Fruit fly (Drosophila melanogaster) whole organism, embryonic: ENCODE measurements around the gene TM9SF3.
A peak's percentile ranks its signal among the peaks of the same experiment; 100 is the strongest.

Source experiments
- Antp ChIP-seq: fragments of 200-800 bp; sonication (Bioruptor generic); optimal IDR thresholded peaks from 3 replicates; lab custom pipeline; 2016; ENCODE audit warnings: missing biosample characterization, missing genetic modification characterization
- Blimp-1 ChIP-seq: fragments of 200-800 bp; sonication (Bioruptor generic); optimal IDR thresholded peaks from 3 replicates; lab custom pipeline; 2018; ENCODE audit warnings: missing biosample characterization, missing genetic modification characterization, mild to moderate bottlenecking, moderate library complexity, missing genetic modification reagents
- C15 ChIP-seq: fragments of 200-800 bp; sonication (Bioruptor generic); IDR thresholded peaks from 3 replicates; pipeline ENCODE4 v1.3.6; 2022; ENCODE audit warnings: missing biosample characterization, missing genetic modification characterization
- CG11456 ChIP-seq: fragments of 200-800 bp; sonication (Bioruptor generic); IDR thresholded peaks from 3 replicates; pipeline ENCODE4 v1.3.6; 2022; ENCODE audit warnings: missing biosample characterization, missing genetic modification characterization
- CG11560 ChIP-seq: fragments of 200-800 bp; sonication (Bioruptor generic); IDR thresholded peaks from 3 replicates; pipeline ENCODE4 v1.3.6; 2022; ENCODE audit warnings: missing biosample characterization, missing genetic modification characterization
- CG13424 ChIP-seq: fragments of 200-800 bp; sonication (Bioruptor generic); optimal IDR thresholded peaks from 2 replicates; lab custom pipeline; 2019; ENCODE audit warnings: missing biosample characterization, mild to moderate bottlenecking, missing genetic modification characterization, moderate library complexity
- CG1792 ChIP-seq: fragments of 200-800 bp; sonication (Bioruptor generic); optimal IDR thresholded peaks from 2 replicates; lab custom pipeline; 2016; ENCODE audit warnings: missing biosample characterization, missing genetic modification characterization
- CG18262 ChIP-seq: fragments of 200-800 bp; optimal IDR thresholded peaks from 3 replicates; lab custom pipeline; 2019; ENCODE audit warnings: missing biosample characterization, mild to moderate bottlenecking, missing genetic modification characterization, moderate library complexity
- CG31441 ChIP-seq: fragments of 200-800 bp; sonication (Bioruptor generic); IDR thresholded peaks from 2 replicates; pipeline ENCODE4 v1.3.6; 2022; ENCODE audit warnings: missing biosample characterization, missing genetic modification characterization
- CG33557 ChIP-seq: fragments of 200-800 bp; sonication (Bioruptor generic); optimal IDR thresholded peaks from 2 replicates; lab custom pipeline; 2019; ENCODE audit warnings: missing biosample characterization, mild to moderate bottlenecking, missing genetic modification characterization, moderate library complexity
- CG6254 ChIP-seq: fragments of 200-800 bp; sonication (Bioruptor generic); optimal IDR thresholded peaks from 3 replicates; lab custom pipeline; 2017; ENCODE audit warnings: mild to moderate bottlenecking, missing biosample characterization, missing genetic modification reagents, missing genetic modification characterization
- Chrac-16 ChIP-seq: fragments of 200-800 bp; sonication (Bioruptor generic); optimal IDR thresholded peaks from 3 replicates; lab custom pipeline; 2016; ENCODE audit warnings: missing biosample characterization, missing genetic modification characterization
- Deaf1 ChIP-seq: fragments of 200-800 bp; optimal IDR thresholded peaks from 3 replicates; lab custom pipeline; 2019; ENCODE audit warnings: missing biosample characterization, mild to moderate bottlenecking, missing genetic modification characterization, moderate library complexity
- Dek ChIP-seq: fragments of 200-800 bp; sonication (Bioruptor generic); optimal IDR thresholded peaks from 3 replicates; lab custom pipeline; 2019; ENCODE audit warnings: missing biosample characterization, mild to moderate bottlenecking, missing genetic modification characterization, moderate library complexity
- Dll ChIP-seq: fragments of 200-800 bp; sonication (Bioruptor generic); IDR thresholded peaks from 4 replicates; pipeline ENCODE4 v1.3.6; 2022; ENCODE audit warnings: missing biosample characterization, missing genetic modification characterization; ENCODE audit not compliant: partially characterized antibody
- E2f1 ChIP-seq: fragments of 200-800 bp; sonication (Bioruptor generic); IDR thresholded peaks from 2 replicates; pipeline ENCODE4 v1.3.6; 2022; ENCODE audit warnings: missing biosample characterization, missing genetic modification characterization
- Eip74EF ChIP-seq, 2 experiments: fragments of 200-800 bp in 1 of 2; fragments of >200 bp in 1 of 2; sonication (Bioruptor generic) in 1 of 2; optimal IDR thresholded peaks; 2 replicates each; lab custom pipeline; 2017 to 2019; ENCODE audit warnings: missing biosample characterization in 2 of 2, missing genetic modification characterization in 2 of 2, mild to moderate bottlenecking in 1 of 2, moderate library complexity in 1 of 2
- Ets97D ChIP-seq: fragments of 200-800 bp; sonication (Bioruptor generic); optimal IDR thresholded peaks from 3 replicates; lab custom pipeline; 2016; ENCODE audit warnings: missing biosample characterization, missing genetic modification characterization
- Fer3 ChIP-seq: fragments of 200-800 bp; sonication (Bioruptor generic); optimal IDR thresholded peaks from 2 replicates; lab custom pipeline; 2018; ENCODE audit warnings: missing biosample characterization, mild to moderate bottlenecking, missing genetic modification characterization, moderate library complexity
- Gug ChIP-seq: fragments of 200-800 bp; sonication (Bioruptor generic); IDR thresholded peaks from 4 replicates; pipeline ENCODE4 v1.3.6; 2022; ENCODE audit warnings: missing biosample characterization, missing genetic modification characterization
- HLH54F ChIP-seq: fragments of 200-800 bp; sonication (Bioruptor generic); optimal IDR thresholded peaks from 3 replicates; lab custom pipeline; 2016; ENCODE audit warnings: missing biosample characterization, missing genetic modification characterization
- HLHmδ ChIP-seq: fragments of 200-800 bp; sonication (Bioruptor generic); optimal IDR thresholded peaks from 2 replicates; lab custom pipeline; 2018; ENCODE audit warnings: missing biosample characterization, mild to moderate bottlenecking, missing genetic modification characterization, moderate library complexity
- Hmr ChIP-seq: fragments of 200-800 bp; sonication (Bioruptor generic); optimal IDR thresholded peaks from 3 replicates; lab custom pipeline; 2017; ENCODE audit warnings: mild to moderate bottlenecking, missing biosample characterization, missing genetic modification reagents, missing genetic modification characterization
- Lpt ChIP-seq: fragments of >200 bp; optimal IDR thresholded peaks from 2 replicates; lab custom pipeline; 2018; ENCODE audit warnings: missing biosample characterization, missing genetic modification characterization
- Myb ChIP-seq: fragments of 200-800 bp; sonication (Bioruptor generic); optimal IDR thresholded peaks from 2 replicates; lab custom pipeline; 2016; ENCODE audit warnings: missing biosample characterization, missing genetic modification characterization
- NC2α ChIP-seq: fragments of 200-800 bp; sonication (Bioruptor generic); optimal IDR thresholded peaks from 2 replicates; lab custom pipeline; 2016; ENCODE audit warnings: missing biosample characterization, missing genetic modification characterization
- NC2β ChIP-seq: fragments of 200-800 bp; sonication (Bioruptor generic); optimal IDR thresholded peaks from 2 replicates; lab custom pipeline; 2016; ENCODE audit warnings: missing biosample characterization, missing genetic modification characterization
- Oli ChIP-seq: fragments of 200-800 bp; sonication (Bioruptor generic); optimal IDR thresholded peaks from 2 replicates; lab custom pipeline; 2018; ENCODE audit warnings: missing biosample characterization, mild to moderate bottlenecking, missing genetic modification characterization, moderate library complexity
- Ptx1 ChIP-seq: fragments of 200-800 bp; sonication (Bioruptor generic); IDR thresholded peaks from 2 replicates; pipeline ENCODE4 v1.3.6; 2022; ENCODE audit warnings: missing biosample characterization, missing genetic modification characterization
- Xrp1 ChIP-seq: fragments of 200-800 bp; sonication (Bioruptor generic); IDR thresholded peaks from 2 replicates; pipeline ENCODE4 v1.3.6; 2022; ENCODE audit warnings: missing biosample characterization, missing genetic modification characterization
- bigmax ChIP-seq: fragments of 200-800 bp; sonication (Bioruptor generic); optimal IDR thresholded peaks from 2 replicates; lab custom pipeline; 2018; ENCODE audit warnings: missing biosample characterization, mild to moderate bottlenecking, missing genetic modification characterization
- crol ChIP-seq: fragments of 200-800 bp; sonication (Bioruptor generic); IDR thresholded peaks from 2 replicates; pipeline ENCODE4 v1.3.6; 2022; ENCODE audit warnings: missing biosample characterization, missing genetic modification characterization
- da ChIP-seq: fragments of 200-800 bp; sonication (Bioruptor generic); optimal IDR thresholded peaks from 2 replicates; lab custom pipeline; 2016; ENCODE audit warnings: missing biosample characterization, missing genetic modification characterization
- dmrt11E ChIP-seq: fragments of 200-800 bp; sonication (Bioruptor generic); optimal IDR thresholded peaks from 3 replicates; lab custom pipeline; 2018; ENCODE audit warnings: missing biosample characterization, mild to moderate bottlenecking, missing genetic modification characterization, moderate library complexity
- ewg ChIP-seq: fragments of 200-800 bp; sonication (Bioruptor generic); optimal IDR thresholded peaks from 3 replicates; lab custom pipeline; 2017; ENCODE audit warnings: mild to moderate bottlenecking, missing biosample characterization, missing genetic modification reagents, missing genetic modification characterization
- gcm2 ChIP-seq: fragments of 200-800 bp; sonication (Bioruptor generic); optimal IDR thresholded peaks from 2 replicates; lab custom pipeline; 2016; ENCODE audit warnings: missing biosample characterization, missing genetic modification characterization
- grn ChIP-seq: fragments of 200-800 bp; sonication (Bioruptor generic); optimal IDR thresholded peaks from 3 replicates; lab custom pipeline; 2017; ENCODE audit warnings: missing biosample characterization, missing genetic modification characterization
- hkb ChIP-seq, 2 experiments: fragments of 200-800 bp in 1 of 2; fragments of >200 bp in 1 of 2; sonication (Bioruptor generic) in 1 of 2; IDR thresholded peaks in 1 of 2; optimal IDR thresholded peaks in 1 of 2; 2 replicates each; pipeline versions ENCODE4 v1.3.6 to Lab custom; 2017 to 2022; ENCODE audit warnings: missing biosample characterization in 1 of 2, missing genetic modification characterization in 1 of 2
- ind ChIP-seq: fragments of 200-800 bp; sonication (Bioruptor generic); optimal IDR thresholded peaks from 3 replicates; lab custom pipeline; 2016; ENCODE audit warnings: missing biosample characterization, missing genetic modification characterization
- jing ChIP-seq: fragments of 200-800 bp; sonication (Bioruptor generic); optimal IDR thresholded peaks from 2 replicates; lab custom pipeline; 2018; ENCODE audit warnings: missing biosample characterization, mild to moderate bottlenecking, missing genetic modification characterization
- kni ChIP-seq: fragments of 200-800 bp; sonication (Bioruptor generic); optimal IDR thresholded peaks from 3 replicates; lab custom pipeline; 2017; ENCODE audit warnings: mild to moderate bottlenecking, missing biosample characterization, missing genetic modification reagents, missing genetic modification characterization
- nerfin-1 ChIP-seq: fragments of 200-800 bp; sonication (Bioruptor generic); optimal IDR thresholded peaks from 3 replicates; lab custom pipeline; 2019; ENCODE audit warnings: missing biosample characterization, mild to moderate bottlenecking, missing genetic modification characterization, moderate library complexity
- org-1 ChIP-seq: fragments of 200-800 bp; sonication (Bioruptor generic); optimal IDR thresholded peaks from 2 replicates; lab custom pipeline; 2017; ENCODE audit warnings: missing biosample characterization, missing genetic modification characterization
- psq ChIP-seq: fragments of 200-800 bp; sonication (Bioruptor generic); optimal IDR thresholded peaks from 2 replicates; lab custom pipeline; 2017; ENCODE audit warnings: missing biosample characterization, missing genetic modification characterization
- pzg ChIP-seq: fragments of 200-800 bp; sonication (Bioruptor generic); optimal IDR thresholded peaks from 3 replicates; lab custom pipeline; 2018; ENCODE audit warnings: missing biosample characterization, mild to moderate bottlenecking, missing genetic modification characterization, moderate library complexity
- row ChIP-seq: fragments of 200-800 bp; sonication (Bioruptor generic); IDR thresholded peaks from 3 replicates; pipeline ENCODE4 v1.3.6; 2022; ENCODE audit warnings: missing biosample characterization, missing genetic modification characterization
- scrt ChIP-seq: fragments of 200-800 bp; sonication (Bioruptor generic); optimal IDR thresholded peaks from 2 replicates; lab custom pipeline; 2018; ENCODE audit warnings: missing biosample characterization, mild to moderate bottlenecking, missing genetic modification characterization, moderate library complexity
- wor ChIP-seq: fragments of 200-800 bp; sonication (Bioruptor generic); IDR thresholded peaks from 2 replicates; pipeline ENCODE4 v1.3.6; 2022; ENCODE audit warnings: missing biosample characterization, missing genetic modification characterization
- yki ChIP-seq: fragments of >200 bp; optimal IDR thresholded peaks from 3 replicates; lab custom pipeline; 2018
- z ChIP-seq: fragments of 200-800 bp; sonication (Bioruptor generic); IDR thresholded peaks from 3 replicates; pipeline ENCODE4 v1.3.6; 2022; ENCODE audit warnings: missing biosample characterization, missing genetic modification characterization

Gene TM9SF3

DNA sequence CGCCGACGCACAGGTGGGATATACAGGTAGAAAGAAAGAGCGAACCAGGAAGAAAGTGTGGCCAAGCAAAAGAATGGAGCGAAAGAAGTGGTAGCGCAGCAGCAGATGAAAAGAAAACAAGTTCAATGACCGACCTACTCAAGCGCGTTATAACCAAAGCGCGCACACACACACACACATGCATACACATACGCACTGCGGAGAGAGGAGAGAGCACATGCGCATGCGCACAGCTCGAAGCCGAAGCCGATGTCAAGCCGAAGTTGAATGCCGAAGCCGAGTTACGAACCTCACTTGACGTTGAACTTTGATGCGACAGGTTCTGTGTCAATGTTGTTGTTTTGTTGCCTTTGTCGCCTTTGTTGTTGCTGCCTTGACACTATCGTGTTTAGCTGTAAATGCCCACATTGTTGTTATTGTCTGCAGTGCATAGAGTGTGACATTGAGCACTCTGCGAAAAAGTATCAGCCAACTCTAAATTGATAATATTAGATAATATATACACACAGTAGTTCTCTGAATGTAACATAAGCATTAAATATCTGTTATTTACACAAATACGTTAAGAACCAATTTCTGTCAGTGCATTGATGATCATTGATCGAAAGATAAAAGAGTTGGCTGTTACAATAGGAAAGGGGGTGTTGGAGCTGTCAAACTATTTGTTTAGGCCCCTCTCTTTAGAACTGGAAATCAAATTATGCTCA lies 30.6 kb upstream of the TM9SF3 start (continued):
- TF ChIP-seq z (GFP tag; lab: Robert Waterston, UW) (peak; percentile 40; the same call in 1 of the 3 replicates), NC2α (GFP tag; lab: Kevin White, UChicago) (no peak), Eip74EF (GFP tag; optimal IDR thresholded peaks at IDR 0.05; lab: Kevin White, UChicago) (peak in 1 of 2 experiments; percentile 13), HLH54F (GFP tag; lab: Kevin White, UChicago) (no peak), CG18262 (tag; lab: Kevin White, UChicago) (peak; percentile 19), grn (GFP tag; lab: Kevin White, UChicago) (peak; percentile 10), Myb (GFP tag; lab: Kevin White, UChicago) (no peak), CG11560 (tag; lab: Robert Waterston, UW) (no peak), CG33557 (GFP tag; lab: Kevin White, UChicago) (no peak), C15 (GFP tag; lab: Robert Waterston, UW) (no peak), pzg (GFP tag; lab: Kevin White, UChicago) (no peak), Antp (GFP tag; lab: Kevin White, UChicago) (no peak), Gug (no peak), NC2β (GFP tag; lab: Kevin White, UChicago) (no peak), scrt (GFP tag; lab: Kevin White, UChicago) (no peak), Lpt (GFP tag; lab: Kevin White, UChicago) (no peak), wor (GFP tag; lab: Robert Waterston, UW) (no peak), Oli (tag; lab: Kevin White, UChicago) (no peak), Dek (tag; lab: Kevin White, UChicago) (no peak), CG11456 (no peak), Hmr (no peak), Chrac-16 (GFP tag; lab: Kevin White, UChicago) (no peak), nerfin-1 (tag; lab: Kevin White, UChicago) (no peak), Ets97D (GFP tag; lab: Kevin White, UChicago) (no peak), yki (lab: Kevin White, UChicago) (peak; percentile 14), ind (no peak), CG6254 (no peak), da (GFP tag; lab: Kevin White, UChicago) (no peak), CG31441 (GFP tag; lab: Robert Waterston, UW) (no peak), ewg (GFP tag; lab: Kevin White, UChicago) (peak; percentile 79), hkb (optimal IDR thresholded peaks at IDR 0.05; lab: Kevin White, UChicago) (no peak), hkb (GFP tag; IDR thresholded peaks at IDR 0.05; lab: Robert Waterston, UW) (no peak), psq (GFP tag; lab: Kevin White, UChicago) (no peak), Ptx1 (GFP tag; lab: Robert Waterston, UW) (no peak), crol (GFP tag; lab: Robert Waterston, UW) (0 out of 2 replicates have a peak, but pooled peaks have one; percentile 31), kni (GFP tag; lab: Kevin White, UChicago) (peak; percentile 73), bigmax (GFP tag; lab: Kevin White, UChicago) (no peak), Dll (GFP tag; lab: Robert Waterston, UW) (peak; percentile 32; the same call in 1 of the 4 replicates), Xrp1 (GFP tag; lab: Robert Waterston, UW) (no peak), CG1792 (GFP tag; lab: Kevin White, UChicago) (no peak), dmrt11E (tag; lab: Kevin White, UChicago) (peak; percentile 22), jing (GFP tag; lab: Kevin White, UChicago) (peak; percentile 12), E2f1 (GFP tag; lab: Robert Waterston, UW) (peak; percentile 8; the same call in 1 of the 2 replicates), HLHmδ (GFP tag; lab: Kevin White, UChicago) (peak; percentile 39), Deaf1 (tag; lab: Kevin White, UChicago) (peak; percentile 98), Fer3 (no peak), CG13424 (tag; lab: Kevin White, UChicago) (no peak), gcm2 (no peak), Blimp-1 (GFP tag; lab: Kevin White, UChicago) (peak; percentile 58), row (GFP tag; lab: Robert Waterston, UW) (peak; percentile 21; the same call in 1 of the 3 replicates), org-1 (GFP tag; lab: Kevin White, UChicago) (no peak)
